Worm (Caenorhabditis elegans) whole organism, L3 larva: ENCODE results near the gene C05G5.3.

Experiments used
- R02D3.7 ChIP-seq: fragments of 150-350 bp; optimal IDR thresholded peaks from 2 replicates; lab custom pipeline; 2014; ENCODE audit warnings: missing biosample characterization, missing genetic modification characterization
- ZK546.5 ChIP-seq: sonication (generic microtip); optimal IDR thresholded peaks from 2 replicates; lab custom pipeline; 2017; ENCODE audit warnings: missing biosample characterization, missing genetic modification characterization
- aly-2 ChIP-seq: fragments of 150-350 bp; optimal IDR thresholded peaks from 2 replicates; lab custom pipeline; 2014; ENCODE audit warnings: missing biosample characterization, missing genetic modification characterization
- ama-1 ChIP-seq: fragments of 150-350 bp; optimal IDR thresholded peaks from 2 replicates; lab custom pipeline; 2018
- ceh-16 ChIP-seq: sonication (generic microtip); optimal IDR thresholded peaks from 2 replicates; lab custom pipeline; 2017; ENCODE audit warnings: missing biosample characterization, missing genetic modification characterization
- ceh-28 ChIP-seq: fragments of 150-350 bp; optimal IDR thresholded peaks from 2 replicates; lab custom pipeline; 2014; ENCODE audit warnings: missing biosample characterization, missing genetic modification reagents, missing genetic modification characterization
- ceh-82 ChIP-seq: fragments of 150-350 bp; optimal IDR thresholded peaks from 2 replicates; lab custom pipeline; 2014; ENCODE audit warnings: missing biosample characterization, missing genetic modification characterization
- ceh-9 ChIP-seq: sonication (generic microtip); optimal IDR thresholded peaks from 2 replicates; lab custom pipeline; 2018; ENCODE audit warnings: missing biosample characterization, missing genetic modification characterization
- daf-12 ChIP-seq: fragments of 150-350 bp; optimal IDR thresholded peaks from 2 replicates; lab custom pipeline; 2014; ENCODE audit warnings: missing biosample characterization, missing genetic modification reagents, missing genetic modification characterization
- egl-27 ChIP-seq: sonication (generic microtip); optimal IDR thresholded peaks from 4 replicates; lab custom pipeline; 2017; ENCODE audit warnings: missing biosample characterization, missing genetic modification reagents, missing genetic modification characterization
- egl-5 ChIP-seq: fragments of 150-350 bp; optimal IDR thresholded peaks from 2 replicates; lab custom pipeline; 2017; ENCODE audit warnings: missing biosample characterization, missing genetic modification reagents, missing genetic modification characterization, inconsistent platforms
- elt-1 ChIP-seq: fragments of 150-350 bp; optimal IDR thresholded peaks from 2 replicates; lab custom pipeline; 2014; ENCODE audit warnings: missing biosample characterization, missing genetic modification characterization
- elt-2 ChIP-seq: sonication (generic microtip); optimal IDR thresholded peaks from 2 replicates; lab custom pipeline; 2016; ENCODE audit warnings: missing genetic modification reagents, mild to moderate bottlenecking, missing genetic modification characterization, missing compliant biosample characterization
- elt-3 ChIP-seq, 3 experiments: fragments of 150-350 bp in 1 of 3; sonication (generic microtip) in 2 of 3; optimal IDR thresholded peaks; 2 replicates in 2 of 3; 4 replicates in 1 of 3; lab custom pipeline; 2014 to 2017; ENCODE audit warnings: missing biosample characterization in 3 of 3, missing genetic modification characterization in 3 of 3
- eor-1 ChIP-seq, 2 experiments: fragments of 150-350 bp; optimal IDR thresholded peaks; 2 replicates each; lab custom pipeline; 2014 to 2018; ENCODE audit warnings: missing biosample characterization in 2 of 2, missing genetic modification characterization in 2 of 2
- fkh-10 ChIP-seq: sonication (generic microtip); optimal IDR thresholded peaks from 2 replicates; lab custom pipeline; 2017; ENCODE audit warnings: missing biosample characterization, missing genetic modification reagents, missing genetic modification characterization
- fkh-2 ChIP-seq: fragments of 150-350 bp; optimal IDR thresholded peaks from 2 replicates; lab custom pipeline; 2014; ENCODE audit warnings: missing biosample characterization, missing genetic modification reagents, missing genetic modification characterization
- fos-1 ChIP-seq: fragments of 150-350 bp; optimal IDR thresholded peaks from 2 replicates; lab custom pipeline; 2014; ENCODE audit warnings: missing biosample characterization, missing genetic modification characterization
- hmg-11 ChIP-seq: sonication (generic microtip); optimal IDR thresholded peaks from 2 replicates; lab custom pipeline; 2016; ENCODE audit warnings: missing genetic modification characterization, missing compliant biosample characterization
- jun-1 ChIP-seq: fragments of 150-350 bp; optimal IDR thresholded peaks from 2 replicates; lab custom pipeline; 2014; ENCODE audit warnings: missing biosample characterization, missing genetic modification reagents, missing genetic modification characterization
- lin-15B ChIP-seq: fragments of 150-350 bp; optimal IDR thresholded peaks from 2 replicates; lab custom pipeline; 2014; ENCODE audit warnings: missing biosample characterization, missing genetic modification characterization
- lin-39 ChIP-seq: fragments of 150-350 bp; optimal IDR thresholded peaks from 2 replicates; lab custom pipeline; 2018; ENCODE audit warnings: missing biosample characterization, missing genetic modification reagents, missing genetic modification characterization
- lsy-12 ChIP-seq: sonication (generic microtip); optimal IDR thresholded peaks from 2 replicates; lab custom pipeline; 2016; ENCODE audit warnings: mild to moderate bottlenecking, missing genetic modification characterization, missing compliant biosample characterization
- mdl-1 ChIP-seq: fragments of 150-350 bp; optimal IDR thresholded peaks from 2 replicates; lab custom pipeline; 2014; ENCODE audit warnings: missing biosample characterization, missing genetic modification characterization
- mml-1 ChIP-seq: fragments of 150-350 bp; sonication (generic microtip); optimal IDR thresholded peaks from 3 replicates; lab custom pipeline; 2014; ENCODE audit warnings: missing biosample characterization, missing genetic modification characterization
- nfya-1 ChIP-seq: sonication (generic microtip); optimal IDR thresholded peaks from 2 replicates; lab custom pipeline; 2017; ENCODE audit warnings: missing genetic modification characterization, mild to moderate bottlenecking, missing compliant biosample characterization, antibody characterized with exemption, moderate library complexity; ENCODE audit not compliant: insufficient read depth
- nhr-11 ChIP-seq: fragments of 150-350 bp; optimal IDR thresholded peaks from 2 replicates; lab custom pipeline; 2014; ENCODE audit warnings: missing biosample characterization, missing genetic modification characterization
- nhr-12 ChIP-seq: fragments of 150-350 bp; optimal IDR thresholded peaks from 2 replicates; lab custom pipeline; 2014; ENCODE audit warnings: missing biosample characterization, missing genetic modification characterization
- nhr-23 ChIP-seq: fragments of 150-350 bp; optimal IDR thresholded peaks from 2 replicates; lab custom pipeline; 2014; ENCODE audit warnings: missing biosample characterization, missing genetic modification reagents, missing genetic modification characterization
- nhr-237 ChIP-seq: fragments of 150-350 bp; optimal IDR thresholded peaks from 2 replicates; lab custom pipeline; 2014; ENCODE audit warnings: missing biosample characterization, missing genetic modification characterization
- nhr-25 ChIP-seq: sonication (generic microtip); optimal IDR thresholded peaks from 2 replicates; lab custom pipeline; 2017; ENCODE audit warnings: missing biosample characterization, missing genetic modification characterization
- nhr-28 ChIP-seq: fragments of 150-350 bp; optimal IDR thresholded peaks from 2 replicates; lab custom pipeline; 2014; ENCODE audit warnings: missing biosample characterization, missing genetic modification characterization
- nhr-43 ChIP-seq: sonication (generic microtip); optimal IDR thresholded peaks from 2 replicates; lab custom pipeline; 2016; ENCODE audit warnings: mild to moderate bottlenecking, missing genetic modification characterization, missing compliant biosample characterization; ENCODE audit not compliant: poor library complexity, severe bottlenecking
- nhr-67 ChIP-seq: fragments of 150-350 bp; optimal IDR thresholded peaks from 2 replicates; lab custom pipeline; 2014; ENCODE audit warnings: missing biosample characterization, missing genetic modification characterization
- nhr-76 ChIP-seq: fragments of 150-350 bp; sonication (generic microtip); optimal IDR thresholded peaks from 5 replicates; lab custom pipeline; 2014; ENCODE audit warnings: missing biosample characterization, missing genetic modification characterization
- nhr-77 ChIP-seq: fragments of 150-350 bp; optimal IDR thresholded peaks from 2 replicates; lab custom pipeline; 2014; ENCODE audit warnings: missing biosample characterization, missing genetic modification characterization
- pha-4 ChIP-seq: fragments of 150-350 bp; optimal IDR thresholded peaks from 2 replicates; lab custom pipeline; 2014; ENCODE audit warnings: missing biosample characterization, missing genetic modification reagents, missing genetic modification characterization
- pqm-1 ChIP-seq: fragments of 150-350 bp; optimal IDR thresholded peaks from 2 replicates; lab custom pipeline; 2017; ENCODE audit warnings: missing biosample characterization, missing genetic modification characterization, inconsistent platforms
- sea-2 ChIP-seq: fragments of 150-350 bp; sonication (generic microtip); optimal IDR thresholded peaks from 4 replicates; lab custom pipeline; 2014; ENCODE audit warnings: missing biosample characterization, missing genetic modification reagents, missing genetic modification characterization
- skn-1 ChIP-seq: fragments of 150-350 bp; optimal IDR thresholded peaks from 2 replicates; lab custom pipeline; 2014; ENCODE audit warnings: missing biosample characterization, missing genetic modification characterization
- snpc-4 ChIP-seq: fragments of 150-350 bp; optimal IDR thresholded peaks from 2 replicates; lab custom pipeline; 2014; ENCODE audit warnings: missing biosample characterization, missing genetic modification characterization
- tbx-2 ChIP-seq: sonication (generic microtip); optimal IDR thresholded peaks from 2 replicates; lab custom pipeline; 2016; ENCODE audit warnings: mild to moderate bottlenecking, missing genetic modification characterization, missing compliant biosample characterization
- unc-39 ChIP-seq: sonication (generic microtip); optimal IDR thresholded peaks from 4 replicates; lab custom pipeline; 2017; ENCODE audit warnings: missing biosample characterization, missing genetic modification characterization
- unc-62 ChIP-seq: fragments of 150-350 bp; sonication (generic microtip); optimal IDR thresholded peaks from 4 replicates; lab custom pipeline; 2014; ENCODE audit warnings: missing biosample characterization, missing genetic modification reagents, missing genetic modification characterization
- zag-1 ChIP-seq: fragments of 150-350 bp; optimal IDR thresholded peaks from 2 replicates; lab custom pipeline; 2014; ENCODE audit warnings: missing biosample characterization, missing genetic modification characterization
- ztf-11 ChIP-seq: fragments of 150-350 bp; optimal IDR thresholded peaks from 2 replicates; lab custom pipeline; 2014; ENCODE audit warnings: missing biosample characterization, missing genetic modification characterization
- ztf-4 ChIP-seq: fragments of 150-350 bp; optimal IDR thresholded peaks from 2 replicates; lab custom pipeline; 2014; ENCODE audit warnings: missing biosample characterization, missing genetic modification characterization

Gene C05G5.3

DNA sequence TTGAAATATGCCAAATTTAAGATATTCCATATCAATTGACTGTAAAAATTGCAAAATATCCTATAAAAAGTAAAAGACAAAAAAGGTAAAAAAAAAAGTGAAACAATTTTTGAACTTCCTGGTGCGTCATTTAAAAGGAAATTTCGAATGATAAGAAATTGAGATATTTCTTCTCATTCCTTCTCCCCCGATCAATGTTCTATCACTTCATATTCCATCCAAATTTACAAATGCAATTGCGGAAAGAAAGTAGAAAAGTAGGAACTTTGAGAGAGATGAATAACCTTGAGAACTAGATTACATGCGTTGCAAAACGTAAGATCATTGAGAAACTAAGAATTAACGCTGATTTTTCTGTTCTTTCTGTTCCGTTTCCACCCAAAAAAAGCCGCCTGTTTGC lies 42.2 kb downstream of the C05G5.3 start:
- TF ChIP-seq nhr-76 (tag; lab: Kevin White, UChicago) (no peak), mdl-1 (tag; lab: Kevin White, UChicago) (no peak), elt-2 (tag; lab: Kevin White, UChicago) (no peak), nhr-25 (tag; lab: Kevin White, UChicago) (peak; percentile 59), tbx-2 (tag; lab: Kevin White, UChicago) (no peak), ceh-28 (tag; lab: Kevin White, UChicago) (peak; percentile 14), unc-62 (GFP tag; lab: Kevin White, UChicago) (no peak), nhr-23 (tag; lab: Kevin White, UChicago) (no peak), mml-1 (tag; lab: Kevin White, UChicago) (no peak), hmg-11 (no peak), ztf-11 (tag; lab: Kevin White, UChicago) (no peak), ZK546.5 (no peak)
- TF ChIP-seq, all 47 proteins: peak for 2

DNA sequence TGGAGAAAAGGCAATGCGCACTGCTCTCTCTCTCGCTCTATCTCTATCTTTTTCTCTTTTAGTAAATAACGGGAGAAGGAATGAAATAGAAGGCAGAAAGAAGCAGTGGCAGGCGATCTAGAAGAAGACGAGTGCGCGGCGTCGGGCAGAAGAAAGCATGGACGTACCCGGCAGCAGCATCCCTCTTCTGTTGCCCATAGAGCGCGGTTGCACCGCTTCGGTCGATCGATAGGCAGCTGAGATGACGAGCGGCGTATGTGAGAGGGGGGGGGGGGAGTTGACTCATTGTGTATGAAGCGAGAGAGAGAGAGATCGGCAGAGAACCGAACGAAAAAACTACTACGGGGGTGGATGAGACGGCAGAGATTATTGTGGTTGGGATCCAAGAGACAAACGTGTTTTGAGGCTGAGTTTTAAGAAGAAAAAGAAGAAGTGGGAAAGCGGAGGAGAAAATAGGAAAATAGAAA lies 43.6 kb downstream of the C05G5.3 start:
- TF ChIP-seq elt-1 (tag; lab: Kevin White, UChicago) (peak; percentile 61), ceh-82 (peak; percentile 50), nfya-1 (tag; lab: Kevin White, UChicago) (peak; percentile 95), pha-4 (peak; percentile 88), ceh-9 (tag; lab: Kevin White, UChicago) (no peak), nhr-23 (tag; lab: Kevin White, UChicago) (peak; percentile 72), nhr-76 (tag; lab: Kevin White, UChicago) (no peak), pqm-1 (tag; lab: Kevin White, UChicago) (peak; percentile 9), nhr-12 (tag; lab: Kevin White, UChicago) (no peak), ZK546.5 (peak; percentile 28), nhr-67 (no peak), aly-2 (tag; lab: Kevin White, UChicago) (no peak), ztf-11 (tag; lab: Kevin White, UChicago) (no peak), nhr-77 (peak; percentile 30), lsy-12 (tag; lab: Kevin White, UChicago) (peak; percentile 89), zag-1 (tag; lab: Kevin White, UChicago) (no peak), eor-1 (tag; optimal IDR thresholded peaks at IDR 0.05; lab: Kevin White, UChicago) (no peak), egl-27 (tag; lab: Kevin White, UChicago) (peak; percentile 84), fkh-2 (no peak), R02D3.7 (tag; lab: Kevin White, UChicago) (peak; percentile 53), mml-1 (tag; lab: Kevin White, UChicago) (no peak), elt-3 (tag; optimal IDR thresholded peaks at IDR 0.05; lab: Kevin White, UChicago) (peak in 1 of 3 experiments; percentile 80), elt-2 (tag; lab: Kevin White, UChicago) (peak; percentile 61), fos-1 (tag; lab: Kevin White, UChicago) (peak; percentile 83), unc-62 (GFP tag; lab: Kevin White, UChicago) (peak; percentile 88), lin-39 (tag; lab: Kevin White, UChicago) (peak; percentile 95), ceh-28 (tag; lab: Kevin White, UChicago) (peak; percentile 96), jun-1 (tag; lab: Kevin White, UChicago) (peak; percentile 91), ztf-4 (peak; percentile 21), tbx-2 (tag; lab: Kevin White, UChicago) (peak; percentile 86), nhr-237 (tag; lab: Kevin White, UChicago) (no peak), mdl-1 (tag; lab: Kevin White, UChicago) (peak; percentile 72), nhr-25 (tag; lab: Kevin White, UChicago) (peak; percentile 96), unc-39 (tag; lab: Kevin White, UChicago) (no peak), skn-1 (peak; percentile 61), daf-12 (tag; lab: Kevin White, UChicago) (no peak), fkh-10 (GFP tag; lab: Kevin White, UChicago) (peak; percentile 99), egl-5 (tag; lab: Kevin White, UChicago) (no peak), ama-1 (lab: Kevin White, UChicago) (no peak), nhr-43 (tag; lab: Kevin White, UChicago) (peak; percentile 79), nhr-11 (tag; lab: Kevin White, UChicago) (peak; percentile 85), snpc-4 (peak; percentile 90), sea-2 (peak; percentile 33), lin-15B (tag; lab: Kevin White, UChicago) (peak; percentile 91), ceh-16 (tag; lab: Kevin White, UChicago) (no peak), hmg-11 (peak; percentile 86), nhr-28 (tag; lab: Kevin White, UChicago) (no peak)
